Worm (Caenorhabditis elegans): ENCODE measurements around the gene gldi-11.
A peak's percentile ranks its signal among the peaks of the same experiment; 100 is the strongest.

- TF ChIP-seq ZK546.5 (tag; optimal IDR thresholded peaks at IDR 0.05) = no peak
- TF ChIP-seq F37D6.2 (tag; optimal IDR thresholded peaks at IDR 0.05) = peak; percentile 40
- TF ChIP-seq nhr-77 (tag; optimal IDR thresholded peaks at IDR 0.05) = peak; percentile 77
- TF ChIP-seq aha-1 (tag) = no peak
- no peak for TF ChIP-seq unc-39 (tag; optimal IDR thresholded peaks at IDR 0.05)
- TF ChIP-seq ctbp-1 (GFP tag; IDR thresholded peaks at IDR 0.05) = peak; percentile 41; the same call in 1 of the 2 replicates
- TF ChIP-seq zag-1 (tag; optimal IDR thresholded peaks at IDR 0.05) = no peak
- peak; percentile 7 for TF ChIP-seq snpc-4 (tag; optimal IDR thresholded peaks at IDR 0.05)
- peak; percentile 60 for TF ChIP-seq lin-13 (GFP tag; optimal IDR thresholded peaks at IDR 0.05)
- TF ChIP-seq unc-62 (GFP tag; optimal IDR thresholded peaks at IDR 0.05 in 1 of 2) = peak in 1 of 2 experiments; percentile 98
- TF ChIP-seq unc-62 (tag; optimal IDR thresholded peaks at IDR 0.05) = no peak
- TF ChIP-seq skn-1 (tag; optimal IDR thresholded peaks at IDR 0.05) = no peak
These were observed 41.3 kb downstream of the gldi-11 start for ce11 chrII:4904277-4904676.
